Worm (Caenorhabditis elegans): ENCODE results near the gene C56E6.7.

DNA sequence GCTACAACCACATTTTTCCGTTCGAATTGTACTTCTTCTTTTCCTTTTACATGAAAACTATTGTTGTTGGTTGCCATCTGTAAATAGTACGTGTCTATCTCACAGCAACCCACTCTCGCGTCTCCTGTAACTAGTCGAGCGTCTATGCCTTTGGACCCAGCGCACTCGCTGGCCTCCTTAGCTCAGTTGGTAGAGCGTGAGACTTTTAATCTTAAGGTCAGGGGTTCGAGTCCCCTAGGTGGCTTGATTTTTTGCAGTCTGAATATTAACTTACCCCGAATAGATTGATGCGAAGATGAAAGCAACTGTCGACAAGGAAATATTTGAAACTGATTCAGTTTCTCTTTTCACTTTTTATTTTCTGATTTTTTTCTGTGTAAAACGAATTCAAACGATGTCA is 48.7 kb downstream of the C56E6.7 start, which contains the start of gene mpz-3:
- TF ChIP-seq pqm-1 (tag; optimal IDR thresholded peaks at IDR 0.05) (no peak), ceh-82 (tag; optimal IDR thresholded peaks at IDR 0.05) (no peak), hmg-1.1 (GFP tag; IDR thresholded peaks at IDR 0.05) (no peak; the same call in 1 of the 2 replicates)
